Fruit fly (Drosophila melanogaster) whole organism, embryonic: ENCODE results near the gene EMC3.

Experiments
- Bgb ChIP-seq: fragments of 200-800 bp; sonication (Bioruptor generic); IDR thresholded peaks from 2 replicates; pipeline ENCODE4 v1.3.6; 2022; ENCODE audit warnings: missing biosample characterization, missing genetic modification characterization; ENCODE audit not compliant: partially characterized antibody
- CG10543 ChIP-seq: fragments of 200-800 bp; sonication (Bioruptor generic); optimal IDR thresholded peaks from 3 replicates; lab custom pipeline; 2017; ENCODE audit warnings: missing biosample characterization, mild to moderate bottlenecking, missing genetic modification characterization, moderate library complexity
- CG11085 ChIP-seq: fragments of 200-800 bp; sonication (Bioruptor generic); IDR thresholded peaks from 2 replicates; pipeline ENCODE4 v1.3.6; 2022; ENCODE audit warnings: missing biosample characterization, missing genetic modification characterization
- CG11247 ChIP-seq: fragments of 200-800 bp; sonication (Bioruptor generic); IDR thresholded peaks from 2 replicates; pipeline ENCODE4 v1.3.6; 2022; ENCODE audit warnings: missing biosample characterization, missing genetic modification characterization
- CG15479 ChIP-seq: fragments of 200-800 bp; sonication (Bioruptor generic); optimal IDR thresholded peaks from 3 replicates; lab custom pipeline; 2019; ENCODE audit warnings: missing biosample characterization, mild to moderate bottlenecking, missing genetic modification characterization, moderate library complexity
- CG15514 ChIP-seq: fragments of 200-800 bp; sonication (Bioruptor generic); optimal IDR thresholded peaks from 3 replicates; lab custom pipeline; 2017; ENCODE audit warnings: missing biosample characterization, missing genetic modification characterization, mild to moderate bottlenecking, moderate library complexity, missing genetic modification reagents
- CG15601 ChIP-seq: fragments of 200-800 bp; sonication (Bioruptor generic); optimal IDR thresholded peaks from 3 replicates; lab custom pipeline; 2019; ENCODE audit warnings: missing biosample characterization, mild to moderate bottlenecking, missing genetic modification characterization, moderate library complexity
- CG18476 ChIP-seq: fragments of 200-800 bp; sonication (Bioruptor generic); optimal IDR thresholded peaks from 2 replicates; lab custom pipeline; 2016; ENCODE audit warnings: missing biosample characterization, mild to moderate bottlenecking, missing genetic modification characterization
- CG30403 ChIP-seq: fragments of 200-800 bp; sonication (Bioruptor generic); optimal IDR thresholded peaks from 3 replicates; lab custom pipeline; 2016; ENCODE audit warnings: missing biosample characterization, missing genetic modification characterization
- CG32532 ChIP-seq: fragments of 200-800 bp; sonication (Bioruptor generic); IDR thresholded peaks from 2 replicates; pipeline ENCODE4 v1.3.6; 2022; ENCODE audit warnings: missing biosample characterization, missing genetic modification characterization
- CG6254 ChIP-seq: fragments of 200-800 bp; sonication (Bioruptor generic); optimal IDR thresholded peaks from 3 replicates; lab custom pipeline; 2017; ENCODE audit warnings: mild to moderate bottlenecking, missing biosample characterization, missing genetic modification reagents, missing genetic modification characterization
- CG6791 ChIP-seq: fragments of 200-800 bp; sonication (Bioruptor generic); IDR thresholded peaks from 3 replicates; pipeline ENCODE4 v1.3.6; 2022; ENCODE audit warnings: missing biosample characterization, missing genetic modification characterization; ENCODE audit not compliant: partially characterized antibody
- CG9609 ChIP-seq: fragments of 200-800 bp; sonication (Bioruptor generic); optimal IDR thresholded peaks from 3 replicates; lab custom pipeline; 2016; ENCODE audit warnings: missing biosample characterization, missing genetic modification characterization
- CG9797 ChIP-seq: fragments of 200-800 bp; sonication (Bioruptor generic); optimal IDR thresholded peaks from 3 replicates; lab custom pipeline; 2018; ENCODE audit warnings: missing biosample characterization, mild to moderate bottlenecking, missing genetic modification characterization
- Chrac-16 ChIP-seq: fragments of 200-800 bp; sonication (Bioruptor generic); optimal IDR thresholded peaks from 3 replicates; lab custom pipeline; 2016; ENCODE audit warnings: missing biosample characterization, missing genetic modification characterization
- Doc3 ChIP-seq: fragments of 200-800 bp; sonication (Bioruptor generic); IDR thresholded peaks from 3 replicates; pipeline ENCODE4 v1.3.6; 2022; ENCODE audit warnings: missing biosample characterization, missing genetic modification characterization; ENCODE audit not compliant: partially characterized antibody
- H2.0 ChIP-seq: fragments of 200-800 bp; sonication (Bioruptor generic); IDR thresholded peaks from 2 replicates; pipeline ENCODE4 v1.3.6; 2022; ENCODE audit warnings: missing biosample characterization, missing genetic modification characterization
- HLHmδ ChIP-seq: fragments of 200-800 bp; sonication (Bioruptor generic); optimal IDR thresholded peaks from 2 replicates; lab custom pipeline; 2018; ENCODE audit warnings: missing biosample characterization, mild to moderate bottlenecking, missing genetic modification characterization, moderate library complexity
- Hmr ChIP-seq: fragments of 200-800 bp; sonication (Bioruptor generic); optimal IDR thresholded peaks from 3 replicates; lab custom pipeline; 2017; ENCODE audit warnings: mild to moderate bottlenecking, missing biosample characterization, missing genetic modification reagents, missing genetic modification characterization
- Hr3 ChIP-seq: fragments of 200-800 bp; sonication (Bioruptor generic); optimal IDR thresholded peaks from 3 replicates; lab custom pipeline; 2016; ENCODE audit warnings: missing biosample characterization, missing genetic modification characterization
- MTF-1 ChIP-seq: fragments of 200-800 bp; sonication (Bioruptor generic); optimal IDR thresholded peaks from 2 replicates; lab custom pipeline; 2018; ENCODE audit warnings: missing biosample characterization, mild to moderate bottlenecking, missing genetic modification characterization, borderline replicate concordance
- Med ChIP-seq: fragments of 200-800 bp; sonication (Bioruptor generic); peaks from one replicate; lab custom pipeline; 2016; ENCODE audit warnings: missing biosample characterization, missing genetic modification characterization, mild to moderate bottlenecking, inconsistent platforms, moderate library complexity
- Mes4 ChIP-seq: fragments of 200-800 bp; sonication (Bioruptor generic); optimal IDR thresholded peaks from 2 replicates; lab custom pipeline; 2016; ENCODE audit warnings: missing biosample characterization, missing genetic modification characterization
- Oaz ChIP-seq: fragments of 200-800 bp; sonication (Bioruptor generic); IDR thresholded peaks from 2 replicates; pipeline ENCODE4 v1.3.6; 2022; ENCODE audit warnings: missing biosample characterization, missing genetic modification characterization
- Pdp1 ChIP-seq, 2 experiments: fragments of 200-800 bp; sonication (Bioruptor generic); optimal IDR thresholded peaks; 3 replicates each; lab custom pipeline; 2016; ENCODE audit warnings: missing biosample characterization in 2 of 2, missing genetic modification characterization in 2 of 2, mild to moderate bottlenecking in 1 of 2, moderate library complexity in 1 of 2
- Scr ChIP-seq: fragments of 200-800 bp; sonication (Bioruptor generic); IDR thresholded peaks from 2 replicates; pipeline ENCODE4 v1.3.6; 2022; ENCODE audit warnings: missing biosample characterization, missing genetic modification characterization; ENCODE audit not compliant: partially characterized antibody
- emc ChIP-seq: fragments of 200-800 bp; sonication (Bioruptor generic); optimal IDR thresholded peaks from 2 replicates; lab custom pipeline; 2016; ENCODE audit warnings: missing biosample characterization, missing genetic modification characterization
- ems ChIP-seq: fragments of 200-800 bp; sonication (Bioruptor generic); optimal IDR thresholded peaks from 3 replicates; lab custom pipeline; 2016; ENCODE audit warnings: missing biosample characterization, missing genetic modification characterization
- esg ChIP-seq: fragments of 200-800 bp; sonication (Bioruptor generic); conservative IDR thresholded peaks from 2 replicates; pipeline ENCODE4 v1.3.6; 2022; ENCODE audit warnings: missing biosample characterization, missing genetic modification characterization
- eve ChIP-seq, 2 experiments: fragments of >200 bp; optimal IDR thresholded peaks; 2 replicates each; lab custom pipeline; 2017; ENCODE audit warnings: missing biosample characterization in 2 of 2, missing genetic modification characterization in 2 of 2
- fu2 ChIP-seq: fragments of 200-800 bp; sonication (Bioruptor generic); optimal IDR thresholded peaks from 2 replicates; lab custom pipeline; 2016; ENCODE audit warnings: missing biosample characterization, missing genetic modification characterization
- gcm ChIP-seq: fragments of 200-800 bp; sonication (Bioruptor generic); optimal IDR thresholded peaks from 2 replicates; lab custom pipeline; 2019; ENCODE audit warnings: missing biosample characterization, mild to moderate bottlenecking, missing genetic modification characterization, moderate library complexity
- gsb-n ChIP-seq: fragments of 200-800 bp; sonication (Bioruptor generic); optimal IDR thresholded peaks from 3 replicates; lab custom pipeline; 2018; ENCODE audit warnings: missing biosample characterization, mild to moderate bottlenecking, missing genetic modification characterization
- h ChIP-seq: fragments of >200 bp; optimal IDR thresholded peaks from 2 replicates; lab custom pipeline; 2017
- hkb ChIP-seq, 2 experiments: fragments of 200-800 bp in 1 of 2; fragments of >200 bp in 1 of 2; sonication (Bioruptor generic) in 1 of 2; IDR thresholded peaks in 1 of 2; optimal IDR thresholded peaks in 1 of 2; 2 replicates each; pipeline versions ENCODE4 v1.3.6 to Lab custom; 2017 to 2022; ENCODE audit warnings: missing biosample characterization in 1 of 2, missing genetic modification characterization in 1 of 2
- insv ChIP-seq, 2 experiments: fragments of 200-800 bp; sonication (Bioruptor generic); optimal IDR thresholded peaks; 3 replicates each; lab custom pipeline; 2016 to 2018; ENCODE audit warnings: missing biosample characterization in 2 of 2, missing genetic modification characterization in 2 of 2
- oc ChIP-seq: fragments of 200-800 bp; sonication (Bioruptor generic); optimal IDR thresholded peaks from 2 replicates; lab custom pipeline; 2018; ENCODE audit warnings: missing biosample characterization, mild to moderate bottlenecking, missing genetic modification characterization, moderate library complexity
- org-1 ChIP-seq: fragments of 200-800 bp; sonication (Bioruptor generic); optimal IDR thresholded peaks from 2 replicates; lab custom pipeline; 2017; ENCODE audit warnings: missing biosample characterization, missing genetic modification characterization
- prd ChIP-seq, 3 experiments: fragments of >200 bp in 2 of 3; fragments of 200-800 bp in 1 of 3; sonication (Bioruptor generic) in 1 of 3; optimal IDR thresholded peaks in 2 of 3; IDR thresholded peaks in 1 of 3; 2 replicates in 2 of 3; 3 replicates in 1 of 3; pipeline versions ENCODE4 v1.3.6 to Lab custom; 2017 to 2022; ENCODE audit warnings: missing biosample characterization in 1 of 3, missing genetic modification characterization in 1 of 3
- ranshi ChIP-seq: fragments of 200-800 bp; sonication (Bioruptor generic); IDR thresholded peaks from 2 replicates; pipeline ENCODE4 v1.3.6; 2022; ENCODE audit warnings: missing biosample characterization, missing genetic modification characterization
- repo ChIP-seq: fragments of 200-800 bp; sonication (Bioruptor generic); optimal IDR thresholded peaks from 2 replicates; lab custom pipeline; 2016; ENCODE audit warnings: missing biosample characterization, missing genetic modification characterization
- sd ChIP-seq: fragments of 200-800 bp; sonication (Bioruptor generic); optimal IDR thresholded peaks from 3 replicates; lab custom pipeline; 2018; ENCODE audit warnings: missing biosample characterization, mild to moderate bottlenecking, missing genetic modification characterization, moderate library complexity
- so ChIP-seq: fragments of 200-800 bp; sonication (Bioruptor generic); IDR thresholded peaks from 3 replicates; pipeline ENCODE4 v1.3.6; 2022; ENCODE audit warnings: missing biosample characterization, missing genetic modification characterization
- sqz ChIP-seq: fragments of 200-800 bp; sonication (Bioruptor generic); optimal IDR thresholded peaks from 3 replicates; lab custom pipeline; 2018; ENCODE audit warnings: missing biosample characterization, mild to moderate bottlenecking, missing genetic modification characterization
- tna ChIP-seq: fragments of 200-800 bp; sonication (Bioruptor generic); IDR thresholded peaks from 2 replicates; pipeline ENCODE4 v1.3.6; 2022; ENCODE audit warnings: missing biosample characterization, missing genetic modification characterization; ENCODE audit not compliant: partially characterized antibody
- twi ChIP-seq: fragments of 200-800 bp; optimal IDR thresholded peaks from 2 replicates; lab custom pipeline; 2019; ENCODE audit warnings: missing biosample characterization, mild to moderate bottlenecking, missing genetic modification characterization, moderate library complexity
- vfl ChIP-seq: fragments of 200-800 bp; sonication (Bioruptor generic); optimal IDR thresholded peaks from 2 replicates; lab custom pipeline; 2016; ENCODE audit warnings: missing biosample characterization, missing genetic modification characterization
- vvl ChIP-seq: fragments of 200-800 bp; sonication (Bioruptor generic); IDR thresholded peaks from 2 replicates; pipeline ENCODE4 v1.3.6; 2022; ENCODE audit warnings: missing biosample characterization, missing genetic modification characterization
- zen2 ChIP-seq: fragments of 200-800 bp; sonication (Bioruptor generic); IDR thresholded peaks from 3 replicates; pipeline ENCODE4 v1.3.6; 2022; ENCODE audit warnings: missing biosample characterization, missing genetic modification characterization; ENCODE audit not compliant: partially characterized antibody

Gene EMC3

dm6 chr2L:10703281-10703680 is 28.9 kb downstream of the EMC3 start, which contains the start of gene CG6415 (continued):
- TF ChIP-seq CG6791 (GFP tag; lab: Robert Waterston, UW) = no peak
- peak; percentile 70 for TF ChIP-seq gsb-n (tag; lab: Kevin White, UChicago)
- no peak for TF ChIP-seq prd (optimal IDR thresholded peaks at IDR 0.05; lab: Kevin White, UChicago)
- peak; percentile 89 for TF ChIP-seq prd (GFP tag; IDR thresholded peaks at IDR 0.05; lab: Robert Waterston, UW)
- TF ChIP-seq Scr (GFP tag; lab: Robert Waterston, UW) = no peak
- peak; percentile 69 for TF ChIP-seq CG30403
- TF ChIP-seq vvl (GFP tag; lab: Robert Waterston, UW) = peak; percentile 86
- peak; percentile 50 for TF ChIP-seq MTF-1
- TF ChIP-seq Doc3 (GFP tag; lab: Robert Waterston, UW) = no peak
- no peak for TF ChIP-seq insv (GFP tag; optimal IDR thresholded peaks at IDR 0.05; lab: Kevin White, UChicago)
- TF ChIP-seq hkb (optimal IDR thresholded peaks at IDR 0.05; lab: Kevin White, UChicago) = no peak
- TF ChIP-seq hkb (GFP tag; IDR thresholded peaks at IDR 0.05; lab: Robert Waterston, UW) = peak; percentile 65
- TF ChIP-seq sqz = peak; percentile 33
- no peak for TF ChIP-seq tna (GFP tag; lab: Robert Waterston, UW)
- peak; percentile 54 for TF ChIP-seq Mes4
- peak; percentile 72 for TF ChIP-seq CG11085 (GFP tag; lab: Robert Waterston, UW)
- no peak for TF ChIP-seq zen2 (GFP tag; lab: Robert Waterston, UW)
- TF ChIP-seq Pdp1 (GFP tag; optimal IDR thresholded peaks at IDR 0.05; lab: Kevin White, UChicago) = peak; percentile 38 to 77
- TF ChIP-seq CG10543 (GFP tag; lab: Kevin White, UChicago) = peak; percentile 51
- peak; percentile 46; the same call in 1 of the 2 replicates for TF ChIP-seq esg (GFP tag; lab: Robert Waterston, UW)
- TF ChIP-seq Bgb = no peak
- no peak for TF ChIP-seq CG9797 (GFP tag; lab: Kevin White, UChicago)
- no peak for TF ChIP-seq sd (tag; lab: Kevin White, UChicago)
- TF ChIP-seq Hmr (GFP tag; lab: Kevin White, UChicago) = peak; percentile 72
- peak; percentile 48 for TF ChIP-seq CG18476 (GFP tag; lab: Kevin White, UChicago)
- peak; percentile 68; the same call in 1 of the 2 replicates for TF ChIP-seq CG32532
- TF ChIP-seq H2.0 (GFP tag; lab: Robert Waterston, UW) = peak; percentile 77
- TF ChIP-seq CG11247 = peak; percentile 70
- peak; percentile 51 for TF ChIP-seq oc (tag; lab: Kevin White, UChicago)
- peak; percentile 66 for TF ChIP-seq repo
- TF ChIP-seq eve (GFP tag; optimal IDR thresholded peaks at IDR 0.05; lab: Kevin White, UChicago) = no peak
- TF ChIP-seq CG6254 (GFP tag; lab: Kevin White, UChicago) = peak; percentile 20
- peak; percentile 55 for TF ChIP-seq CG15601
- TF ChIP-seq so (GFP tag; lab: Robert Waterston, UW) = peak; percentile 76
- TF ChIP-seq ranshi (GFP tag; lab: Robert Waterston, UW) = peak; percentile 64
- TF ChIP-seq org-1 (GFP tag; lab: Kevin White, UChicago) = peak; percentile 55
- TF ChIP-seq vfl (GFP tag; lab: Kevin White, UChicago) = no peak
- no peak for TF ChIP-seq HLHmδ (GFP tag; lab: Kevin White, UChicago)
- TF ChIP-seq CG9609 (GFP tag; lab: Kevin White, UChicago) = peak; percentile 66
- TF ChIP-seq Med = peak; percentile 95
- peak; percentile 68 for TF ChIP-seq ems (GFP tag; lab: Kevin White, UChicago)
- peak; percentile 61 for TF ChIP-seq fu2 (GFP tag; lab: Kevin White, UChicago)
- no peak for TF ChIP-seq twi (tag; lab: Kevin White, UChicago)
- peak; percentile 60 for TF ChIP-seq Hr3 (GFP tag; lab: Kevin White, UChicago)
- TF ChIP-seq CG15479 (GFP tag; lab: Kevin White, UChicago) = peak; percentile 64
- TF ChIP-seq emc = no peak
- no peak for TF ChIP-seq h
- TF ChIP-seq gcm (GFP tag; lab: Kevin White, UChicago) = no peak
- peak; percentile 73 for TF ChIP-seq Chrac-16 (GFP tag; lab: Kevin White, UChicago)
- peak; percentile 44 for TF ChIP-seq CG15514
- 0 out of 2 replicates have a peak, but pooled peaks have one; percentile 37 for TF ChIP-seq Oaz (GFP tag; lab: Robert Waterston, UW)
